Worm (Caenorhabditis elegans) whole organism, L4 larva: ENCODE data around the gene txt-10.

ENCODE experiments used
- F26F4.8 ChIP-seq: fragments of 200-800 bp; sonication (Bioruptor generic); conservative IDR thresholded peaks from 2 replicates; pipeline ENCODE4 v1.3.6; 2022; ENCODE audit warnings: missing genetic modification characterization, missing compliant biosample characterization
- T26A8.4 ChIP-seq: fragments of 200-800 bp; sonication (Bioruptor generic); IDR thresholded peaks from 2 replicates; pipeline ENCODE4 v1.3.6; 2022; ENCODE audit warnings: missing genetic modification characterization, missing compliant biosample characterization
- Y5F2A.4 ChIP-seq: fragments of 200-800 bp; sonication (Bioruptor generic); optimal IDR thresholded peaks from 2 replicates; lab custom pipeline; 2018; ENCODE audit warnings: mild to moderate bottlenecking, missing genetic modification characterization, missing compliant biosample characterization
- aha-1 ChIP-seq: fragments of 150-350 bp; peaks from one replicate; lab custom pipeline; 2014; ENCODE audit warnings: missing biosample characterization, missing genetic modification characterization
- ama-1 ChIP-seq: fragments of 150-350 bp; optimal IDR thresholded peaks from 2 replicates; lab custom pipeline; 2014; ENCODE audit warnings: inconsistent platforms, mixed read lengths
- arid-1 ChIP-seq: fragments of 200-800 bp; sonication (Bioruptor generic); conservative IDR thresholded peaks from 2 replicates; pipeline ENCODE4 v1.3.6; 2022; ENCODE audit warnings: missing genetic modification reagents, missing genetic modification characterization, missing compliant biosample characterization
- ceh-32 ChIP-seq: sonication (generic microtip); optimal IDR thresholded peaks from 2 replicates; lab custom pipeline; 2016; ENCODE audit warnings: mild to moderate bottlenecking, missing genetic modification characterization, missing compliant biosample characterization; ENCODE audit not compliant: poor library complexity
- ceh-44 ChIP-seq: fragments of 200-800 bp; sonication (Bioruptor generic); IDR thresholded peaks from 2 replicates; pipeline ENCODE4 v1.3.6; 2022; ENCODE audit warnings: missing genetic modification reagents, missing genetic modification characterization, missing compliant biosample characterization
- daf-16 ChIP-seq, 3 experiments: sonication (generic microtip); optimal IDR thresholded peaks; 2 replicates each; lab custom pipeline; 2016 to 2017; ENCODE audit warnings: missing genetic modification characterization in 3 of 3, missing genetic modification reagents in 3 of 3, mild to moderate bottlenecking in 2 of 3, missing compliant biosample characterization in 2 of 3, missing biosample characterization in 1 of 3, moderate library complexity in 1 of 3
- dmd-6 ChIP-seq: fragments of 200-800 bp; sonication (Bioruptor generic); IDR thresholded peaks from 2 replicates; pipeline ENCODE4 v1.3.6; 2022; ENCODE audit warnings: missing genetic modification reagents, missing genetic modification characterization, missing compliant biosample characterization
- dmd-9 ChIP-seq: fragments of 200-800 bp; sonication (Bioruptor generic); IDR thresholded peaks from 2 replicates; pipeline ENCODE4 v1.3.6; 2022; ENCODE audit warnings: missing genetic modification reagents, missing genetic modification characterization, missing compliant biosample characterization
- dve-1 ChIP-seq: sonication (generic microtip); optimal IDR thresholded peaks from 2 replicates; lab custom pipeline; 2017; ENCODE audit warnings: antibody characterized with exemption, mild to moderate bottlenecking, missing genetic modification characterization, missing compliant biosample characterization; ENCODE audit not compliant: insufficient read depth
- fos-1 ChIP-seq: fragments of 150-350 bp; optimal IDR thresholded peaks from 2 replicates; lab custom pipeline; 2014; ENCODE audit warnings: missing biosample characterization, missing genetic modification characterization
- hif-1 ChIP-seq, 2 experiments: sonication (generic microtip); optimal IDR thresholded peaks; 2 replicates each; lab custom pipeline; 2016 to 2017; ENCODE audit warnings: missing compliant biosample characterization in 2 of 2, missing genetic modification characterization in 2 of 2, missing genetic modification reagents in 2 of 2, missing genotype in 2 of 2, mild to moderate bottlenecking in 1 of 2
- hlh-11 ChIP-seq: fragments of 200-800 bp; sonication (Bioruptor generic); optimal IDR thresholded peaks from 2 replicates; lab custom pipeline; 2018; ENCODE audit warnings: mild to moderate bottlenecking, missing genetic modification characterization, missing compliant biosample characterization
- hlh-30 ChIP-seq: sonication (generic microtip); optimal IDR thresholded peaks from 2 replicates; lab custom pipeline; 2017; ENCODE audit warnings: antibody characterized with exemption, mild to moderate bottlenecking, missing genetic modification characterization, missing compliant biosample characterization; ENCODE audit not compliant: insufficient read depth
- jun-1 ChIP-seq: fragments of 150-350 bp; optimal IDR thresholded peaks from 2 replicates; lab custom pipeline; 2014; ENCODE audit warnings: missing biosample characterization, missing genetic modification reagents, missing genetic modification characterization
- lim-7 ChIP-seq: fragments of 200-800 bp; sonication (Bioruptor generic); IDR thresholded peaks from 2 replicates; pipeline ENCODE4 v1.3.6; 2022; ENCODE audit warnings: missing genetic modification characterization, missing compliant biosample characterization
- lin-1 ChIP-seq: fragments of 200-800 bp; sonication (Bioruptor generic); IDR thresholded peaks from 2 replicates; pipeline ENCODE4 v1.3.6; 2022; ENCODE audit warnings: missing genetic modification reagents, missing genetic modification characterization, missing compliant biosample characterization
- lin-39 ChIP-seq: fragments of 150-350 bp; optimal IDR thresholded peaks from 2 replicates; lab custom pipeline; 2014; ENCODE audit warnings: missing biosample characterization, missing genetic modification reagents, missing genetic modification characterization
- lsy-2 ChIP-seq, 2 experiments: fragments of 150-350 bp in 1 of 2; sonication (generic microtip) in 1 of 2; optimal IDR thresholded peaks; 2 replicates each; lab custom pipeline; 2014 to 2017; ENCODE audit warnings: missing biosample characterization in 2 of 2, missing genetic modification characterization in 2 of 2
- mes-2 ChIP-seq: sonication (generic microtip); optimal IDR thresholded peaks from 2 replicates; lab custom pipeline; 2016; ENCODE audit warnings: missing genotype, mild to moderate bottlenecking, missing genetic modification characterization, missing compliant biosample characterization; ENCODE audit not compliant: poor library complexity, severe bottlenecking
- mxl-2 ChIP-seq: fragments of 200-800 bp; sonication (Bioruptor generic); conservative IDR thresholded peaks from 2 replicates; pipeline ENCODE4 v1.3.6; 2022; ENCODE audit warnings: missing genetic modification reagents, missing genetic modification characterization, missing compliant biosample characterization
- mxl-3 ChIP-seq: fragments of 200-800 bp; sonication (Bioruptor generic); optimal IDR thresholded peaks from 2 replicates; lab custom pipeline; 2018; ENCODE audit warnings: mild to moderate bottlenecking, missing genetic modification characterization, missing compliant biosample characterization
- nhr-102 ChIP-seq: sonication (generic microtip); optimal IDR thresholded peaks from 2 replicates; lab custom pipeline; 2016; ENCODE audit warnings: mild to moderate bottlenecking, missing genetic modification characterization, moderate library complexity, missing compliant biosample characterization
- nhr-25 ChIP-seq: sonication (generic microtip); optimal IDR thresholded peaks from 2 replicates; lab custom pipeline; 2017; ENCODE audit warnings: missing genetic modification characterization, mild to moderate bottlenecking, missing compliant biosample characterization, antibody characterized with exemption, moderate library complexity, borderline replicate concordance; ENCODE audit not compliant: insufficient read depth
- nhr-28 ChIP-seq: fragments of 150-350 bp; optimal IDR thresholded peaks from 2 replicates; lab custom pipeline; 2014; ENCODE audit warnings: missing biosample characterization, missing genetic modification characterization
- nhr-48 ChIP-seq: sonication (generic microtip); optimal IDR thresholded peaks from 2 replicates; lab custom pipeline; 2016; ENCODE audit warnings: mild to moderate bottlenecking, missing genetic modification characterization, missing compliant biosample characterization
- nhr-77 ChIP-seq: fragments of 150-350 bp; optimal IDR thresholded peaks from 2 replicates; lab custom pipeline; 2014; ENCODE audit warnings: missing biosample characterization, missing genetic modification characterization
- saeg-2 ChIP-seq: fragments of 200-800 bp; sonication (Bioruptor generic); IDR thresholded peaks from 2 replicates; pipeline ENCODE4 v1.3.6; 2022; ENCODE audit warnings: missing genetic modification reagents, missing genetic modification characterization, missing compliant biosample characterization
- snpc-1.2 ChIP-seq: fragments of 200-800 bp; sonication (Bioruptor generic); IDR thresholded peaks from 2 replicates; pipeline ENCODE4 v1.3.6; 2022; ENCODE audit warnings: missing genetic modification reagents, missing genetic modification characterization, missing compliant biosample characterization
- spr-1 ChIP-seq: sonication (generic microtip); optimal IDR thresholded peaks from 2 replicates; lab custom pipeline; 2016; ENCODE audit warnings: mild to moderate bottlenecking, missing genetic modification characterization, missing compliant biosample characterization
- spr-3 ChIP-seq: fragments of 200-800 bp; sonication (Bioruptor generic); optimal IDR thresholded peaks from 2 replicates; lab custom pipeline; 2018; ENCODE audit warnings: mild to moderate bottlenecking, missing genetic modification characterization, missing compliant biosample characterization
- tra-1 ChIP-seq: fragments of 200-800 bp; sonication (Bioruptor generic); IDR thresholded peaks from 2 replicates; pipeline ENCODE4 v1.3.6; 2022; ENCODE audit warnings: missing genetic modification reagents, missing genetic modification characterization, missing compliant biosample characterization
- unc-62 ChIP-seq, 3 experiments: fragments of 150-350 bp in 1 of 3; sonication (generic microtip); optimal IDR thresholded peaks in 2 of 3; peaks in 1 of 3; 1 replicate in 1 of 3; 2 replicates in 2 of 3; lab custom pipeline; 2014 to 2017; ENCODE audit warnings: missing biosample characterization in 3 of 3, missing genetic modification characterization in 3 of 3, missing genetic modification reagents in 3 of 3, missing genotype in 1 of 3
- vab-7 ChIP-seq: fragments of 200-800 bp; sonication (Bioruptor generic); IDR thresholded peaks from 2 replicates; pipeline ENCODE4 v1.3.6; 2022; ENCODE audit warnings: missing genetic modification reagents, missing genetic modification characterization, missing compliant biosample characterization
- zip-2 ChIP-seq: fragments of 150-350 bp; optimal IDR thresholded peaks from 2 replicates; lab custom pipeline; 2014; ENCODE audit warnings: missing biosample characterization, missing genetic modification characterization

Gene txt-10

DNA sequence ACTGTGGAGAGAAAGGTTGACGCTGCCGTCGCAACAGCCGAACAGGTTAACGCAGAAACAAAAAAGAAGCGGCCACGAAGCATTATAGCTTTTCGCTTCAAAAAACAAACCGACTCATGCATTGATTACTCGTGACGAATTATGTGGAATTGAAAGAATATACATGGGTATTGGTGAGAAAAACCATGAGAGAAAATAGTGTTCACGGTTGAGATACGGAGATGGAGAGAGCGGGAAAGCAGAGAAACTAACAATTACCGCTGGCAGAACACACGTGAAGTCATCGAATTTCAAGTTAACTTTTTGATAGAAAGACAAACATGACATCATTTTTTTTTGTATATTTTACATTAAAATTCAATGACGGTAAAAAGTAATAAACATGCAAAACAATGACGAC lies 2.7 kb upstream of the txt-10 start (continued):
- TF ChIP-seq lsy-2 (tag; optimal IDR thresholded peaks at IDR 0.05; lab: Kevin White, UChicago), result peak in 1 of 2 experiments; percentile 48
- TF ChIP-seq unc-62 (GFP tag; optimal IDR thresholded peaks at IDR 0.05 in 1 of 2; lab: Kevin White, UChicago), result no peak
- no peak for TF ChIP-seq unc-62 (tag; optimal IDR thresholded peaks at IDR 0.05; lab: Kevin White, UChicago)
- TF ChIP-seq nhr-77 (tag; lab: Kevin White, UChicago), result no peak
- TF ChIP-seq dmd-6, result peak; percentile 37
- no peak for TF ChIP-seq zip-2 (tag; lab: Kevin White, UChicago)
- no peak for TF ChIP-seq spr-1
- no peak for TF ChIP-seq nhr-48
- TF ChIP-seq arid-1 (GFP tag; lab: Robert Waterston, UW), result no peak
- peak; percentile 41 for TF ChIP-seq mes-2 (tag; lab: Kevin White, UChicago)
- TF ChIP-seq hif-1 (tag; optimal IDR thresholded peaks at IDR 0.05; lab: Kevin White, UChicago), result peak in 1 of 2 experiments; percentile 14
- TF ChIP-seq Y5F2A.4 (GFP tag; lab: Kevin White, UChicago), result no peak
- no peak for TF ChIP-seq ceh-32
- TF ChIP-seq jun-1 (tag; lab: Kevin White, UChicago), result no peak
- no peak for TF ChIP-seq snpc-1.2 (GFP tag; lab: Robert Waterston, UW)
- TF ChIP-seq hlh-11 (tag; lab: Kevin White, UChicago), result peak; percentile 36
- TF ChIP-seq fos-1 (tag; lab: Kevin White, UChicago), result no peak
- TF ChIP-seq vab-7 (GFP tag; lab: Robert Waterston, UW), result no peak
- 0 out of 2 replicates have a peak, but pooled peaks have one; percentile 34 for TF ChIP-seq F26F4.8 (GFP tag; lab: Robert Waterston, UW)
- no peak for TF ChIP-seq lin-39 (tag; lab: Kevin White, UChicago)
- peak; percentile 61 for TF ChIP-seq dve-1 (tag; lab: Kevin White, UChicago)
- TF ChIP-seq nhr-28 (tag; lab: Kevin White, UChicago), result peak; percentile 55
- TF ChIP-seq tra-1 (GFP tag; lab: Robert Waterston, UW), result no peak
- no peak for TF ChIP-seq ama-1
- no peak for TF ChIP-seq daf-16 (GFP tag; optimal IDR thresholded peaks at IDR 0.05; lab: Kevin White, UChicago)
- peak; percentile 39 for TF ChIP-seq daf-16 (tag; optimal IDR thresholded peaks at IDR 0.05; lab: Kevin White, UChicago)
- TF ChIP-seq nhr-25 (tag; lab: Kevin White, UChicago), result no peak
- TF ChIP-seq mxl-3 (GFP tag; lab: Kevin White, UChicago), result peak; percentile 19
- TF ChIP-seq hlh-30 (tag; lab: Kevin White, UChicago), result peak; percentile 79
- TF ChIP-seq, all 104 proteins: peak for 18

ce11 chrV:10529600-10529999 lies 3.0 kb downstream of the txt-10 start:
- TF ChIP-seq ceh-44 (no peak), T26A8.4 (no peak), arid-1 (GFP tag; lab: Robert Waterston, UW) (no peak), mxl-2 (GFP tag; lab: Robert Waterston, UW) (no peak), dmd-9 (GFP tag; lab: Robert Waterston, UW) (no peak), lin-1 (GFP tag; lab: Robert Waterston, UW) (no peak), lsy-2 (tag; optimal IDR thresholded peaks at IDR 0.05; lab: Kevin White, UChicago) (no peak), spr-3 (GFP tag; lab: Kevin White, UChicago) (no peak), nhr-48 (no peak), saeg-2 (GFP tag; lab: Robert Waterston, UW) (no peak), nhr-28 (tag; lab: Kevin White, UChicago) (peak; percentile 31), aha-1 (tag; lab: Kevin White, UChicago) (peak; percentile 90), lim-7 (no peak), nhr-102 (tag; lab: Kevin White, UChicago) (no peak), nhr-25 (tag; lab: Kevin White, UChicago) (no peak)
